Worm (Caenorhabditis elegans) whole organism, L2 larva: Measurements from ENCODE around the gene mom-2.

Experiments
- C34F6.9 ChIP-seq: fragments of 150-350 bp; optimal IDR thresholded peaks from 2 replicates; lab custom pipeline; 2014; ENCODE audit warnings: missing biosample characterization, missing genetic modification characterization
- F13H6.1 ChIP-seq: sonication (generic microtip); optimal IDR thresholded peaks from 2 replicates; lab custom pipeline; 2016; ENCODE audit warnings: missing genetic modification characterization, missing compliant biosample characterization
- aly-2 ChIP-seq: fragments of 150-350 bp; optimal IDR thresholded peaks from 2 replicates; lab custom pipeline; 2014; ENCODE audit warnings: missing biosample characterization, missing genetic modification characterization
- fos-1 ChIP-seq: fragments of 150-350 bp; optimal IDR thresholded peaks from 2 replicates; lab custom pipeline; 2014; ENCODE audit warnings: missing biosample characterization, missing genetic modification characterization
- mdl-1 ChIP-seq, 2 experiments: fragments of 150-350 bp in 1 of 2; sonication (generic microtip) in 1 of 2; optimal IDR thresholded peaks; 2 replicates each; lab custom pipeline; 2017; ENCODE audit warnings: missing biosample characterization in 2 of 2, missing genetic modification characterization in 2 of 2
- nhr-21 ChIP-seq: fragments of 150-350 bp; optimal IDR thresholded peaks from 2 replicates; lab custom pipeline; 2014; ENCODE audit warnings: missing biosample characterization, missing genetic modification characterization
- nhr-25 ChIP-seq: fragments of 150-350 bp; sonication (generic microtip); optimal IDR thresholded peaks from 3 replicates; lab custom pipeline; 2014; ENCODE audit warnings: missing biosample characterization, missing genetic modification characterization
- nhr-77 ChIP-seq: fragments of 150-350 bp; optimal IDR thresholded peaks from 2 replicates; lab custom pipeline; 2014; ENCODE audit warnings: missing biosample characterization, missing genetic modification characterization
- sma-3 ChIP-seq: sonication (generic microtip); optimal IDR thresholded peaks from 2 replicates; lab custom pipeline; 2016; ENCODE audit warnings: missing genetic modification reagents, missing genetic modification characterization, missing compliant biosample characterization
- snpc-4 ChIP-seq: fragments of 150-350 bp; optimal IDR thresholded peaks from 2 replicates; lab custom pipeline; 2014; ENCODE audit warnings: missing biosample characterization, missing genetic modification characterization
- unc-39 ChIP-seq: fragments of 150-350 bp; optimal IDR thresholded peaks from 2 replicates; lab custom pipeline; 2014; ENCODE audit warnings: missing biosample characterization, missing genetic modification characterization
- unc-62 ChIP-seq: fragments of 150-350 bp; optimal IDR thresholded peaks from 2 replicates; lab custom pipeline; 2014; ENCODE audit warnings: missing biosample characterization, missing genetic modification reagents, missing genetic modification characterization
- ztf-11 ChIP-seq: sonication (generic microtip); optimal IDR thresholded peaks from 2 replicates; lab custom pipeline; 2017; ENCODE audit warnings: missing biosample characterization, missing genetic modification characterization

DNA sequence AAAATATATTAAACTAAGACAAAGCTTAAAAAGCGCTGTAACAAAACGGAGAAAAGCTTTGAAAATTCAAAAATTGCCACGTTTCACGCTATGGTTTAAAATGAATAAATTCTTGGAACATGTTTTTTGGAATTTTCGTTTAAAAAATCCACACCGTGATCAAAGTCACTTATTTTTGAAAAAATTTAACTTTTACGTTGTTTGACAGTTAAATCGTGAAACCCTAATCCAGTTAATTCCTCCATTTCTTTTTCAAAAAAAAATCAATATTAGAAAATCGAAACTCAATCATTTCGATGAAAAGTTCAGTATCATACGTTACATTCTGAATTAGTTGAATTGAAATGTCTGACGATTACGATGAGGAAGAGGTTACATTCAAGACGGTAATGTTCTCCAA lies 20.1 kb downstream of the mom-2 start, which contains the start of gene F38E1.3:
- TF ChIP-seq fos-1 (tag; lab: Kevin White, UChicago) (no peak), nhr-21 (tag; lab: Kevin White, UChicago) (no peak), snpc-4 (tag; lab: Kevin White, UChicago) (no peak), unc-62 (no peak), sma-3 (GFP tag; lab: Kevin White, UChicago) (no peak), unc-39 (tag; lab: Kevin White, UChicago) (no peak), F13H6.1 (tag; lab: Kevin White, UChicago) (no peak), ztf-11 (tag; lab: Kevin White, UChicago) (no peak), nhr-77 (tag; lab: Kevin White, UChicago) (no peak), C34F6.9 (tag; lab: Kevin White, UChicago) (no peak), aly-2 (tag; lab: Kevin White, UChicago) (no peak), nhr-25 (no peak), mdl-1 (tag; optimal IDR thresholded peaks at IDR 0.05; lab: Kevin White, UChicago) (no peak)
